Fruit fly (Drosophila melanogaster) Kc167 (cell line): ENCODE data around the gene Cyp4d1.

ENCODE experiments used
- Myc ChIP-seq: fragments of >200 bp; optimal IDR thresholded peaks from 2 replicates; lab custom pipeline; 2017; ENCODE audit warnings: missing external identifiers
- Sin3A ChIP-seq: fragments of >200 bp; optimal IDR thresholded peaks from 2 replicates; lab custom pipeline; 2018; ENCODE audit warnings: missing external identifiers
- h ChIP-seq: fragments of >200 bp; optimal IDR thresholded peaks from 3 replicates; lab custom pipeline; 2018; ENCODE audit warnings: missing external identifiers
- insv ChIP-seq: fragments of >200 bp; optimal IDR thresholded peaks from 3 replicates; lab custom pipeline; 2018; ENCODE audit warnings: missing external identifiers
- psq ChIP-seq: fragments of >200 bp; optimal IDR thresholded peaks from 2 replicates; lab custom pipeline; 2017; ENCODE audit warnings: missing external identifiers
- ttk ChIP-seq: sonication (Bioruptor generic); optimal IDR thresholded peaks from 2 replicates; lab custom pipeline; 2017; ENCODE audit warnings: missing external identifiers

The Cyp4d1 gene

dm6 chrX:2121716-2122601 is 40.0 kb downstream of the Cyp4d1 start:
- TF ChIP-seq Sin3A (lab: Kevin White, UChicago), result no peak
- peak; percentile 33 for TF ChIP-seq h (lab: Kevin White, UChicago)
- TF ChIP-seq ttk (lab: Kevin White, UChicago), result peak; percentile 91

dm6 chrX:2112660-2113059 is 49.3 kb downstream of the Cyp4d1 start:
- TF ChIP-seq h (lab: Kevin White, UChicago) (no peak), Myc (lab: Kevin White, UChicago) (no peak), psq (lab: Kevin White, UChicago) (no peak), ttk (lab: Kevin White, UChicago) (no peak), insv (lab: Kevin White, UChicago) (no peak)
